Worm (Caenorhabditis elegans) whole organism, L2 larva: ENCODE data around the gene W08F4.12.
A peak's percentile ranks its signal among the peaks of the same experiment; 100 is the strongest.
"Not testable (repeated sequence)": the region's sequence is repeated elsewhere in the genome, so short reads cannot be mapped to it uniquely, and the experiment has no call there.

ENCODE experiments used
- R02D3.7 ChIP-seq: fragments of 150-350 bp; optimal IDR thresholded peaks from 2 replicates; lab custom pipeline; 2014; ENCODE audit warnings: missing biosample characterization, missing genetic modification characterization
- alr-1 ChIP-seq: fragments of 150-350 bp; optimal IDR thresholded peaks from 2 replicates; lab custom pipeline; 2014; ENCODE audit warnings: missing biosample characterization, missing genetic modification characterization
- ceh-82 ChIP-seq: fragments of 150-350 bp; optimal IDR thresholded peaks from 2 replicates; lab custom pipeline; 2014; ENCODE audit warnings: missing biosample characterization, missing genetic modification characterization
- dmd-4 ChIP-seq: sonication (generic microtip); optimal IDR thresholded peaks from 2 replicates; lab custom pipeline; 2017; ENCODE audit warnings: missing biosample characterization, missing genetic modification characterization
- elt-1 ChIP-seq: fragments of 150-350 bp; optimal IDR thresholded peaks from 2 replicates; lab custom pipeline; 2014; ENCODE audit warnings: missing biosample characterization, missing genetic modification characterization
- lin-11 ChIP-seq: fragments of 150-350 bp; sonication (generic microtip); optimal IDR thresholded peaks from 2 replicates; lab custom pipeline; 2014; ENCODE audit warnings: missing biosample characterization, missing genetic modification characterization, inconsistent platforms, mixed read lengths
- nhr-10 ChIP-seq: sonication (generic microtip); optimal IDR thresholded peaks from 2 replicates; lab custom pipeline; 2017; ENCODE audit warnings: missing biosample characterization, missing genetic modification characterization
- nhr-11 ChIP-seq: fragments of 150-350 bp; optimal IDR thresholded peaks from 2 replicates; lab custom pipeline; 2014; ENCODE audit warnings: missing biosample characterization, missing genetic modification characterization
- nhr-21 ChIP-seq: fragments of 150-350 bp; optimal IDR thresholded peaks from 2 replicates; lab custom pipeline; 2014; ENCODE audit warnings: missing biosample characterization, missing genetic modification characterization
- nhr-23 ChIP-seq: fragments of 150-350 bp; optimal IDR thresholded peaks from 2 replicates; lab custom pipeline; 2014; ENCODE audit warnings: missing biosample characterization, missing genetic modification reagents, missing genetic modification characterization
- nhr-237 ChIP-seq: fragments of 150-350 bp; optimal IDR thresholded peaks from 2 replicates; lab custom pipeline; 2014; ENCODE audit warnings: missing biosample characterization, missing genetic modification characterization
- sem-4 ChIP-seq: fragments of 150-350 bp; optimal IDR thresholded peaks from 2 replicates; lab custom pipeline; 2014; ENCODE audit warnings: missing biosample characterization, missing genetic modification reagents, missing genetic modification characterization
- zag-1 ChIP-seq: fragments of 150-350 bp; optimal IDR thresholded peaks from 2 replicates; lab custom pipeline; 2014; ENCODE audit warnings: missing biosample characterization, missing genetic modification characterization
- ztf-4 ChIP-seq: fragments of 150-350 bp; optimal IDR thresholded peaks from 2 replicates; lab custom pipeline; 2014; ENCODE audit warnings: missing biosample characterization, missing genetic modification characterization

Gene W08F4.12

ce11 chrII:542416-542815, 41.8 kb downstream of the W08F4.12 start:
- TF ChIP-seq nhr-21 (tag; lab: Kevin White, UChicago) (peak; percentile 51), sem-4 (tag; lab: Kevin White, UChicago) (no peak)

- TF ChIP-seq R02D3.7 (tag; lab: Kevin White, UChicago) (no peak), nhr-237 (no peak), lin-11 (no peak), zag-1 (tag; lab: Kevin White, UChicago) (no peak), ztf-4 (tag; lab: Kevin White, UChicago) (no peak), elt-1 (tag; lab: Kevin White, UChicago) (no peak), ceh-82 (tag; lab: Kevin White, UChicago) (no peak), alr-1 (tag; lab: Kevin White, UChicago) (no peak), dmd-4 (no peak), nhr-11 (tag; lab: Kevin White, UChicago) (no peak), nhr-10 (tag; lab: Kevin White, UChicago) (no peak)
Measured at ce11 chrII:536775-537174, 47.4 kb downstream of the W08F4.12 start, which contains the start of gene T27A1.2. Gene T27A1.2 (minus strand): TSS chrII:536875.

- TF ChIP-seq ceh-82 (tag; lab: Kevin White, UChicago); nhr-23; alr-1 (tag; lab: Kevin White, UChicago): not testable (repeated sequence)
- TF ChIP-seq, all 48 proteins: peak for 0; not testable (repeated sequence) for 48
Measured at ce11 chrII:535226-535625, 49.0 kb downstream of the W08F4.12 start, which contains the start of gene T27A1.3. Gene T27A1.3 (plus strand): TSS chrII:535526.
